Worm (Caenorhabditis elegans): ENCODE data around the gene mrg-1.

Gene mrg-1

ce11 chrIII:12906611-12907037 lies 32.2 kb upstream of the mrg-1 start (continued):
- TF ChIP-seq Y48G9A.11 (GFP tag; IDR thresholded peaks at IDR 0.05) (no peak), zip-2 (tag; optimal IDR thresholded peaks at IDR 0.05) (peak; percentile 1), nhr-41 (GFP tag; IDR thresholded peaks at IDR 0.05) (no peak), vab-7 (GFP tag; IDR thresholded peaks at IDR 0.05) (no peak), nhr-237 (tag; optimal IDR thresholded peaks at IDR 0.05) (no peak), dve-1 (tag; optimal IDR thresholded peaks at IDR 0.05; ENCODE audit: insufficient read depth) (peak; percentile 34), dmd-9 (GFP tag; IDR thresholded peaks at IDR 0.05) (no peak), F44E2.7 (GFP tag; IDR thresholded peaks at IDR 0.05) (no peak), F26F4.8 (GFP tag; conservative IDR thresholded peaks at IDR 0.05) (no peak), gei-8 (GFP tag; optimal IDR thresholded peaks at IDR 0.05) (no peak), lin-1 (GFP tag; IDR thresholded peaks at IDR 0.05) (no peak), Y105C5A.15 (GFP tag; IDR thresholded peaks at IDR 0.05) (no peak), F37D6.2 (tag; optimal IDR thresholded peaks at IDR 0.05) (no peak), daf-19 (GFP tag; conservative IDR thresholded peaks at IDR 0.05) (no peak), lin-15B (tag; optimal IDR thresholded peaks at IDR 0.05) (no peak), zag-1 (tag; optimal IDR thresholded peaks at IDR 0.05) (no peak), mxl-2 (GFP tag; conservative IDR thresholded peaks at IDR 0.05) (no peak), saeg-2 (GFP tag; IDR thresholded peaks at IDR 0.05) (no peak), fos-1 (tag; optimal IDR thresholded peaks at IDR 0.05) (no peak), ceh-44 (GFP tag; IDR thresholded peaks at IDR 0.05) (no peak), nhr-48 (tag; optimal IDR thresholded peaks at IDR 0.05) (no peak), mep-1 (tag; optimal IDR thresholded peaks at IDR 0.05) (peak; percentile 64), mdt-29 (GFP tag; IDR thresholded peaks at IDR 0.05) (peak; percentile 33; the same call in 1 of the 2 replicates), lir-3 (tag; optimal IDR thresholded peaks at IDR 0.05) (no peak), dpl-1 (GFP tag; optimal IDR thresholded peaks at IDR 0.05) (no peak), hif-1 (tag; optimal IDR thresholded peaks at IDR 0.05) (no peak), T26A8.4 (GFP tag; IDR thresholded peaks at IDR 0.05) (peak; percentile 73), hlh-11 (tag; optimal IDR thresholded peaks at IDR 0.05) (peak; percentile 8), php-3 (GFP tag; IDR thresholded peaks at IDR 0.05) (0 out of 2 replicates have a peak, but pooled peaks have one; percentile 34), F49E8.2 (tag; optimal IDR thresholded peaks at IDR 0.05; ENCODE audit: borderline replicate concordance) (peak; percentile 26), sdz-12 (GFP tag; optimal IDR thresholded peaks at IDR 0.05) (no peak), ama-1 (optimal IDR thresholded peaks at IDR 0.05) (peak; percentile 91), ces-1 (GFP tag; optimal IDR thresholded peaks at IDR 0.05) (no peak), attf-4 (tag; optimal IDR thresholded peaks at IDR 0.05) (no peak), skn-1 (tag; optimal IDR thresholded peaks at IDR 0.05) (no peak), arid-1 (GFP tag; conservative IDR thresholded peaks at IDR 0.05) (peak; percentile 69), egl-43 (GFP tag; IDR thresholded peaks at IDR 0.05) (no peak; the same call in 1 of the 2 replicates), set-16 (GFP tag; IDR thresholded peaks at IDR 0.05) (no peak), ceh-62 (tag; optimal IDR thresholded peaks at IDR 0.05) (no peak), ceh-32 (tag; optimal IDR thresholded peaks at IDR 0.05; ENCODE audit: poor library complexity) (no peak), tag-97 (GFP tag; IDR thresholded peaks at IDR 0.05) (no peak), hmg-1.1 (GFP tag; IDR thresholded peaks at IDR 0.05) (0 out of 2 replicates have a peak, but pooled peaks have one; percentile 10), lim-7 (GFP tag; IDR thresholded peaks at IDR 0.05) (no peak), unc-130 (GFP tag; optimal IDR thresholded peaks at IDR 0.05) (no peak), cey-2 (tag; optimal IDR thresholded peaks at IDR 0.05; ENCODE audit: borderline replicate concordance, insufficient read depth) (no peak), nhr-6 (tag; optimal IDR thresholded peaks at IDR 0.05) (no peak), daf-12 (tag; optimal IDR thresholded peaks at IDR 0.05) (no peak), D1046.2 (GFP tag; IDR thresholded peaks at IDR 0.05) (no peak), ceh-20 (GFP tag; IDR thresholded peaks at IDR 0.05) (no peak), nhr-25 (tag; optimal IDR thresholded peaks at IDR 0.05; ENCODE audit: borderline replicate concordance, insufficient read depth) (no peak), duxl-1 (tag; optimal IDR thresholded peaks at IDR 0.05; ENCODE audit: poor library complexity) (peak; percentile 66)
